Worm (Caenorhabditis elegans): ENCODE data around the gene T23G4.127.

The T23G4.127 gene

DNA sequence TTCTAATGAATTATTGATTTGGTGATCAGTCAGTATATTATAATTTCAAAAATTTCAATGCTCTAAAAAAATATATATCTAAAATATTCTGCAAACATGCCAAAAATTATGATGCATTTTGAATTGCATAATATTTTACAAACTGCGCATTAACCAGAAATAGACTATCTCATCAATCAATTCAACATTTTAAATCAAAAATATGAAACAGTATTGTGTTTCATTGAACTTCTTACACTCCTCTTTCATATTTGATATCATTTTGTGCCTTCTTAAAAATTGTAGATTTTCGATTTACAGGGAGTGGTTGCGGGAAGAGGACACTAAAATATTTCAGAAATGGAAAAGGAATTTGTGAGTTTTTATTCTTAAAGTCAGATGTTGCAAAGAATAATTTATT lies 28.1 kb upstream of the T23G4.127 start, which contains the start of gene ent-4:
Gene ent-4 (plus strand): TSS at position 301 of the 400 bp plus-strand sequence.
- TF ChIP-seq unc-62 (GFP tag; optimal IDR thresholded peaks at IDR 0.05 in 1 of 2) (peak in 1 of 2 experiments; percentile 17), unc-62 (tag; optimal IDR thresholded peaks at IDR 0.05) (no peak), vab-7 (GFP tag; IDR thresholded peaks at IDR 0.05) (no peak)

- TF ChIP-seq php-3 (GFP tag; IDR thresholded peaks at IDR 0.05) (peak; percentile 99), set-16 (GFP tag; IDR thresholded peaks at IDR 0.05) (no peak), saeg-2 (GFP tag; IDR thresholded peaks at IDR 0.05) (no peak), daf-12 (tag; optimal IDR thresholded peaks at IDR 0.05) (no peak), nhr-6 (tag; optimal IDR thresholded peaks at IDR 0.05) (no peak), daf-16 (GFP tag; optimal IDR thresholded peaks at IDR 0.05) (peak in 1 of 2 experiments; percentile 73), daf-16 (tag; optimal IDR thresholded peaks at IDR 0.05) (peak; percentile 85), tra-1 (GFP tag; IDR thresholded peaks at IDR 0.05) (peak; percentile 93; the same call in 1 of the 2 replicates), nhr-48 (tag; optimal IDR thresholded peaks at IDR 0.05) (peak; percentile 89), dmd-6 (GFP tag; IDR thresholded peaks at IDR 0.05) (peak; percentile 98), duxl-1 (tag; optimal IDR thresholded peaks at IDR 0.05; ENCODE audit: poor library complexity) (no peak), ztf-7 (tag; optimal IDR thresholded peaks at IDR 0.05) (no peak), zfp-2 (tag; optimal IDR thresholded peaks at IDR 0.05) (no peak), hlh-30 (tag; optimal IDR thresholded peaks at IDR 0.05; ENCODE audit: insufficient read depth) (peak; percentile 41), madf-5 (GFP tag; IDR thresholded peaks at IDR 0.05) (no peak), nhr-10 (tag; optimal IDR thresholded peaks at IDR 0.05) (no peak), dmd-9 (GFP tag; IDR thresholded peaks at IDR 0.05) (no peak), nhr-28 (tag; optimal IDR thresholded peaks at IDR 0.05) (peak; percentile 82), fos-1 (tag; optimal IDR thresholded peaks at IDR 0.05) (no peak), ces-1 (GFP tag; optimal IDR thresholded peaks at IDR 0.05) (no peak), nhr-42 (GFP tag; IDR thresholded peaks at IDR 0.05) (no peak), egl-43 (GFP tag; IDR thresholded peaks at IDR 0.05) (no peak), skn-1 (tag; optimal IDR thresholded peaks at IDR 0.05) (no peak), pha-4 (GFP tag; IDR thresholded peaks at IDR 0.05) (no peak), pha-4 (tag; optimal IDR thresholded peaks at IDR 0.05) (no peak), ama-1 (optimal IDR thresholded peaks at IDR 0.05) (no peak), daf-8 (GFP tag; IDR thresholded peaks at IDR 0.05) (no peak), ceh-82 (tag; optimal IDR thresholded peaks at IDR 0.05) (no peak), nhr-77 (tag; optimal IDR thresholded peaks at IDR 0.05) (peak; percentile 63), snpc-1.2 (GFP tag; IDR thresholded peaks at IDR 0.05) (no peak), daf-19 (GFP tag; conservative IDR thresholded peaks at IDR 0.05) (no peak), F26F4.8 (GFP tag; conservative IDR thresholded peaks at IDR 0.05) (no peak), mdl-1 (tag; optimal IDR thresholded peaks at IDR 0.05) (peak in 1 of 2 experiments; percentile 15), nhr-111 (GFP tag; optimal IDR thresholded peaks at IDR 0.05) (no peak), mxl-3 (GFP tag; optimal IDR thresholded peaks at IDR 0.05) (no peak), ceh-28 (tag; optimal IDR thresholded peaks at IDR 0.05) (no peak), vab-7 (GFP tag; IDR thresholded peaks at IDR 0.05) (no peak), lin-15B (tag; optimal IDR thresholded peaks at IDR 0.05) (no peak), T20F7.1 (GFP tag; optimal IDR thresholded peaks at IDR 0.05) (peak; percentile 39), egl-27 (tag; optimal IDR thresholded peaks at IDR 0.05) (no peak), F10B5.3 (tag; optimal IDR thresholded peaks at IDR 0.05) (no peak), cey-2 (tag; optimal IDR thresholded peaks at IDR 0.05; ENCODE audit: borderline replicate concordance, insufficient read depth) (no peak), lin-39 (tag; optimal IDR thresholded peaks at IDR 0.05) (no peak), spr-3 (GFP tag; optimal IDR thresholded peaks at IDR 0.05) (no peak), unc-62 (GFP tag; optimal IDR thresholded peaks at IDR 0.05 in 1 of 2) (peak; percentile 15 to 76), unc-62 (tag; optimal IDR thresholded peaks at IDR 0.05) (no peak), attf-4 (tag; optimal IDR thresholded peaks at IDR 0.05) (no peak), unc-39 (tag; optimal IDR thresholded peaks at IDR 0.05) (no peak), F44E2.7 (GFP tag; IDR thresholded peaks at IDR 0.05) (no peak), pqm-1 (tag; optimal IDR thresholded peaks at IDR 0.05) (peak; percentile 92), R02D3.7 (tag; optimal IDR thresholded peaks at IDR 0.05) (no peak)
These were observed 26.7 kb upstream of the T23G4.127 start for ce11 chrIV:13725201-13725600.
